In the genomic region with DNA sequence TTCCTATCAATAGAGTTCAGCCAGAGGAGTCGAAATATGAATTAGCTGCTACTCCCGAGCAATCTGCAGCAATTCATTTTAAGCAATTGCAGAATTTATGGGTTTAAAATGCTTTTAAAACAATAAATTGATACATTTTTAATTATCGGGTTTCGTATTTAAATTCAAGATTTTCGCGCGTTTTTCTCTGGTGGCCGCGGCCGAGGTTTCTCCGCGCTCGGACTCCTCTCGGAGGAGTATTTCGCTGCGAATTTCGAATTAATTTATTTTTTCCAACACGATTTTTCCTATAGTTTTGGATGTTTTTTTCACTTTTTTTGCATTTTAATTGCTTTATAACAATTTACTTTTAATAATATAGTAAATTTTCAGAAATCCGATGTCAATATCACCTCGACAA, we compare ENCODE assay signal across 3 worm cellular contexts.
TF ChIP-seq lines count a peak whose summit lies in the region.

A gene (plus strand): TSS at position 373 of the 400 bp plus-strand sequence.

TF ChIP-seq in whole organism, L1 larva, 84 proteins besides CTCF, POLR2A, EP300 and RAD21 (continued from another document and continues in another):
- peak; percentile 96 for TF ChIP-seq dsc-1 (tag; optimal IDR thresholded peaks at IDR 0.05; lab: Kevin White, UChicago)
- TF ChIP-seq nhr-12 (tag; optimal IDR thresholded peaks at IDR 0.05; lab: Kevin White, UChicago), result no peak
- TF ChIP-seq isw-1 (GFP tag; IDR thresholded peaks at IDR 0.05; lab: Robert Waterston, UW), result peak; percentile 82
- no peak for TF ChIP-seq nhr-28 (tag; optimal IDR thresholded peaks at IDR 0.05; lab: Kevin White, UChicago)
- peak; percentile 79 for TF ChIP-seq efl-3 (GFP tag; optimal IDR thresholded peaks at IDR 0.05; lab: Kevin White, UChicago)
- peak; percentile 74 for TF ChIP-seq vab-15 (tag; optimal IDR thresholded peaks at IDR 0.05; lab: Kevin White, UChicago)
- peak; percentile 58 for TF ChIP-seq ztf-4 (tag; optimal IDR thresholded peaks at IDR 0.05; lab: Kevin White, UChicago)
- TF ChIP-seq hlh-4 (tag; optimal IDR thresholded peaks at IDR 0.05; lab: Kevin White, UChicago), result peak; percentile 82
- no peak for TF ChIP-seq C34B4.2 (tag; optimal IDR thresholded peaks at IDR 0.05; lab: Kevin White, UChicago)
- TF ChIP-seq lin-15B (tag; optimal IDR thresholded peaks at IDR 0.05; lab: Kevin White, UChicago), result peak; percentile 64
- peak in 1 of 2 experiments; percentile 47 for TF ChIP-seq mdl-1 (tag; optimal IDR thresholded peaks at IDR 0.05; lab: Kevin White, UChicago)
- TF ChIP-seq nhr-11 (tag; optimal IDR thresholded peaks at IDR 0.05; lab: Kevin White, UChicago), result peak; percentile 25
- TF ChIP-seq pax-3 (tag; optimal IDR thresholded peaks at IDR 0.05; lab: Kevin White, UChicago), result peak; percentile 94
- no peak for TF ChIP-seq nhr-84 (tag; optimal IDR thresholded peaks at IDR 0.05; lab: Kevin White, UChicago)
- TF ChIP-seq elt-3 (tag; optimal IDR thresholded peaks at IDR 0.05; lab: Kevin White, UChicago), result peak in 2 of 6 experiments; percentile 29 to 87
- TF ChIP-seq alr-1 (tag; optimal IDR thresholded peaks at IDR 0.05; lab: Kevin White, UChicago; ENCODE audit: borderline replicate concordance), result no peak
- TF ChIP-seq lin-39 (tag; optimal IDR thresholded peaks at IDR 0.05; lab: Kevin White, UChicago), result peak; percentile 78
- peak; percentile 95 for TF ChIP-seq nhr-71 (tag; optimal IDR thresholded peaks at IDR 0.05; lab: Kevin White, UChicago)
- no peak for TF ChIP-seq ces-1 (GFP tag; optimal IDR thresholded peaks at IDR 0.05; lab: Kevin White, UChicago)
- no peak for TF ChIP-seq tlp-1 (tag; optimal IDR thresholded peaks at IDR 0.05; lab: Kevin White, UChicago)
- peak; percentile 97 for TF ChIP-seq nhr-90 (tag; optimal IDR thresholded peaks at IDR 0.05; lab: Kevin White, UChicago; ENCODE audit: poor library complexity)
- TF ChIP-seq egl-13 (tag; optimal IDR thresholded peaks at IDR 0.05; lab: Kevin White, UChicago), result peak; percentile 94
- peak; percentile 95 to 98 (median 97) for TF ChIP-seq dpl-1 (GFP tag; optimal IDR thresholded peaks at IDR 0.05; lab: Kevin White, UChicago)
- TF ChIP-seq elt-2 (tag; optimal IDR thresholded peaks at IDR 0.05; lab: Kevin White, UChicago), result peak; percentile 81
- TF ChIP-seq mef-2 (tag; optimal IDR thresholded peaks at IDR 0.05; lab: Kevin White, UChicago), result no peak
- TF ChIP-seq efl-1 (optimal IDR thresholded peaks at IDR 0.05; lab: Kevin White, UChicago), result peak; percentile 97 to 98
- peak; percentile 97 to 100 for TF ChIP-seq efl-1 (GFP tag; optimal IDR thresholded peaks at IDR 0.05 in 1 of 2; lab: Kevin White, UChicago)
- TF ChIP-seq unc-30 (tag; optimal IDR thresholded peaks at IDR 0.05; lab: Kevin White, UChicago), result no peak
- TF ChIP-seq lin-13 (GFP tag; optimal IDR thresholded peaks at IDR 0.05; lab: Kevin White, UChicago), result peak; percentile 66
- peak; percentile 94 for TF ChIP-seq sox-4 (tag; optimal IDR thresholded peaks at IDR 0.05; lab: Kevin White, UChicago)
- TF ChIP-seq ztf-11 (tag; optimal IDR thresholded peaks at IDR 0.05; lab: Kevin White, UChicago), result peak in 1 of 2 experiments; percentile 98
- no peak for TF ChIP-seq fos-1 (tag; optimal IDR thresholded peaks at IDR 0.05; lab: Kevin White, UChicago)
- TF ChIP-seq ets-5 (GFP tag; IDR thresholded peaks at IDR 0.05; lab: Robert Waterston, UW), result no peak
- peak; percentile 85 for TF ChIP-seq sup-37 (GFP tag; optimal IDR thresholded peaks at IDR 0.05; lab: Kevin White, UChicago)
- peak; percentile 76 for TF ChIP-seq C16A3.4 (tag; optimal IDR thresholded peaks at IDR 0.05; lab: Kevin White, UChicago)
- TF ChIP-seq F16B12.6 (tag; optimal IDR thresholded peaks at IDR 0.05; lab: Kevin White, UChicago), result peak; percentile 15
- TF ChIP-seq nhr-20 (tag; optimal IDR thresholded peaks at IDR 0.05; lab: Kevin White, UChicago), result peak; percentile 92
- peak; percentile 80 for TF ChIP-seq zip-4 (GFP tag; optimal IDR thresholded peaks at IDR 0.05; lab: Kevin White, UChicago)
- TF ChIP-seq swsn-7 (tag; optimal IDR thresholded peaks at IDR 0.05; lab: Kevin White, UChicago), result peak; percentile 89
- TF ChIP-seq hpl-2 (GFP tag; optimal IDR thresholded peaks at IDR 0.05; lab: Kevin White, UChicago), result no peak
- TF ChIP-seq pag-3 (tag; optimal IDR thresholded peaks at IDR 0.05; lab: Kevin White, UChicago; ENCODE audit: borderline replicate concordance, insufficient read depth), result no peak

TF ChIP-seq in whole organism, L3 larva, 47 proteins besides CTCF, POLR2A, EP300 and RAD21 (continued from another document):
- TF ChIP-seq ZK546.5 (tag; optimal IDR thresholded peaks at IDR 0.05; lab: Kevin White, UChicago), result no peak
- TF ChIP-seq snpc-4 (tag; optimal IDR thresholded peaks at IDR 0.05; lab: Kevin White, UChicago), result peak; percentile 88
- TF ChIP-seq nhr-25 (tag; optimal IDR thresholded peaks at IDR 0.05; lab: Kevin White, UChicago), result peak; percentile 45
- no peak for TF ChIP-seq jun-1 (tag; optimal IDR thresholded peaks at IDR 0.05; lab: Kevin White, UChicago)
- TF ChIP-seq ceh-28 (tag; optimal IDR thresholded peaks at IDR 0.05; lab: Kevin White, UChicago), result peak; percentile 16
- TF ChIP-seq egl-27 (tag; optimal IDR thresholded peaks at IDR 0.05; lab: Kevin White, UChicago), result no peak
- TF ChIP-seq zag-1 (tag; optimal IDR thresholded peaks at IDR 0.05; lab: Kevin White, UChicago), result no peak
- TF ChIP-seq mml-1 (tag; optimal IDR thresholded peaks at IDR 0.05; lab: Kevin White, UChicago), result no peak
- TF ChIP-seq nhr-76 (tag; optimal IDR thresholded peaks at IDR 0.05; lab: Kevin White, UChicago), result no peak
- TF ChIP-seq nhr-43 (tag; optimal IDR thresholded peaks at IDR 0.05; lab: Kevin White, UChicago; ENCODE audit: poor library complexity, severe bottlenecking), result peak; percentile 90
- no peak for TF ChIP-seq daf-12 (tag; optimal IDR thresholded peaks at IDR 0.05; lab: Kevin White, UChicago)
- peak; percentile 83 for TF ChIP-seq nfya-1 (tag; optimal IDR thresholded peaks at IDR 0.05; lab: Kevin White, UChicago; ENCODE audit: insufficient read depth)
- no peak for TF ChIP-seq tbx-2 (tag; optimal IDR thresholded peaks at IDR 0.05; lab: Kevin White, UChicago)
- no peak for TF ChIP-seq sea-2 (GFP tag; optimal IDR thresholded peaks at IDR 0.05; lab: Kevin White, UChicago)
- TF ChIP-seq nhr-23 (tag; optimal IDR thresholded peaks at IDR 0.05; lab: Kevin White, UChicago), result peak; percentile 81
- no peak for TF ChIP-seq nhr-237 (tag; optimal IDR thresholded peaks at IDR 0.05; lab: Kevin White, UChicago)
- TF ChIP-seq lsy-12 (tag; optimal IDR thresholded peaks at IDR 0.05; lab: Kevin White, UChicago), result peak; percentile 73
- TF ChIP-seq ama-1 (optimal IDR thresholded peaks at IDR 0.05; lab: Kevin White, UChicago), result no peak

TF ChIP-seq in whole organism, young adult, 124 proteins besides CTCF, POLR2A, EP300 and RAD21 (continued from another document and continues in another):
- TF ChIP-seq B0261.1 (tag; optimal IDR thresholded peaks at IDR 0.05; lab: Kevin White, UChicago) (peak; percentile 15), hlh-12 (tag; optimal IDR thresholded peaks at IDR 0.05; lab: Kevin White, UChicago) (no peak), athp-1 (tag; optimal IDR thresholded peaks at IDR 0.05; lab: Kevin White, UChicago) (peak; percentile 42), T07F8.4 (tag; optimal IDR thresholded peaks at IDR 0.05; lab: Kevin White, UChicago) (no peak), ceh-79 (tag; optimal IDR thresholded peaks at IDR 0.05; lab: Kevin White, UChicago) (no peak), let-607 (tag; optimal IDR thresholded peaks at IDR 0.05; lab: Kevin White, UChicago) (peak in 1 of 2 experiments; percentile 46), repo-1 (tag; optimal IDR thresholded peaks at IDR 0.05; lab: Kevin White, UChicago) (no peak), lin-54 (GFP tag; optimal IDR thresholded peaks at IDR 0.05; lab: Kevin White, UChicago) (peak; percentile 89), hlh-26 (GFP tag; conservative IDR thresholded peaks at IDR 0.05; lab: Robert Waterston, UW) (no peak), K11D2.4 (GFP tag; IDR thresholded peaks at IDR 0.05; lab: Robert Waterston, UW) (0 out of 2 replicates have a peak, but pooled peaks have one; percentile 37), unc-130 (GFP tag; optimal IDR thresholded peaks at IDR 0.05; lab: Kevin White, UChicago) (peak; percentile 53), somi-1 (GFP tag; optimal IDR thresholded peaks at IDR 0.05; lab: Kevin White, UChicago) (peak; percentile 2), ceh-40 (GFP tag; IDR thresholded peaks at IDR 0.05; lab: Robert Waterston, UW) (no peak), gei-17 (GFP tag; optimal IDR thresholded peaks at IDR 0.05; lab: Kevin White, UChicago) (no peak), him-1 (tag; optimal IDR thresholded peaks at IDR 0.05; lab: Kevin White, UChicago) (no peak), hmg-1.2 (GFP tag; IDR thresholded peaks at IDR 0.05; lab: Robert Waterston, UW) (no peak), B0336.3 (GFP tag; IDR thresholded peaks at IDR 0.05; lab: Robert Waterston, UW) (0 out of 2 replicates have a peak, but pooled peaks have one; percentile 29), lag-1 (GFP tag; IDR thresholded peaks at IDR 0.05; lab: Robert Waterston, UW) (no peak), bed-1 (GFP tag; IDR thresholded peaks at IDR 0.05; lab: Robert Waterston, UW) (no peak), die-1 (tag; optimal IDR thresholded peaks at IDR 0.05; lab: Kevin White, UChicago) (no peak), T26A5.8 (tag; optimal IDR thresholded peaks at IDR 0.05; lab: Kevin White, UChicago) (no peak), F49E8.2 (tag; optimal IDR thresholded peaks at IDR 0.05; lab: Kevin White, UChicago; ENCODE audit: insufficient read depth) (no peak), bed-2 (GFP tag; IDR thresholded peaks at IDR 0.05; lab: Robert Waterston, UW) (peak; percentile 89), lir-1 (GFP tag; conservative IDR thresholded peaks at IDR 0.05; lab: Robert Waterston, UW) (peak; percentile 60), lin-26 (GFP tag; IDR thresholded peaks at IDR 0.05; lab: Robert Waterston, UW) (no peak), dox-1 (GFP tag; IDR thresholded peaks at IDR 0.05; lab: Robert Waterston, UW) (peak; percentile 75), F52B5.7 (tag; optimal IDR thresholded peaks at IDR 0.05; lab: Kevin White, UChicago) (no peak), pbrm-1 (GFP tag; IDR thresholded peaks at IDR 0.05; lab: Robert Waterston, UW) (no peak), ztf-3 (GFP tag; optimal IDR thresholded peaks at IDR 0.05; lab: Kevin White, UChicago) (no peak), nfya-2 (GFP tag; IDR thresholded peaks at IDR 0.05; lab: Robert Waterston, UW) (no peak), cebp-2 (GFP tag; IDR thresholded peaks at IDR 0.05; lab: Robert Waterston, UW) (no peak), ZK185.1 (tag; optimal IDR thresholded peaks at IDR 0.05; lab: Kevin White, UChicago; ENCODE audit: poor library complexity, severe bottlenecking) (peak; percentile 90), Y95B8A.8 (GFP tag; IDR thresholded peaks at IDR 0.05; lab: Robert Waterston, UW) (no peak), fkh-3 (tag; optimal IDR thresholded peaks at IDR 0.05; lab: Kevin White, UChicago) (no peak), ceh-91 (GFP tag; IDR thresholded peaks at IDR 0.05; lab: Robert Waterston, UW) (peak; percentile 52), Y79H2A.3 (GFP tag; conservative IDR thresholded peaks at IDR 0.05; lab: Robert Waterston, UW) (no peak), F57A8.1 (GFP tag; optimal IDR thresholded peaks at IDR 0.05; lab: Kevin White, UChicago) (no peak), F22D6.2 (tag; optimal IDR thresholded peaks at IDR 0.05; lab: Kevin White, UChicago) (peak; percentile 36), akir-1 (GFP tag; optimal IDR thresholded peaks at IDR 0.05; lab: Kevin White, UChicago) (peak; percentile 61), rec-8 (tag; optimal IDR thresholded peaks at IDR 0.05; lab: Kevin White, UChicago) (peak in 1 of 2 experiments; percentile 40), egl-44 (GFP tag; IDR thresholded peaks at IDR 0.05; lab: Robert Waterston, UW) (peak; percentile 17; the same call in 1 of the 2 replicates), ztf-6 (GFP tag; IDR thresholded peaks at IDR 0.05; lab: Robert Waterston, UW) (no peak), ets-4 (GFP tag; optimal IDR thresholded peaks at IDR 0.05; lab: Kevin White, UChicago) (no peak), egl-18 (GFP tag; IDR thresholded peaks at IDR 0.05; lab: Robert Waterston, UW) (no peak), efl-1 (GFP tag; optimal IDR thresholded peaks at IDR 0.05; lab: Kevin White, UChicago) (peak; percentile 73), rcor-1 (GFP tag; IDR thresholded peaks at IDR 0.05; lab: Robert Waterston, UW) (peak; percentile 70), hmg-20 (GFP tag; IDR thresholded peaks at IDR 0.05; lab: Robert Waterston, UW) (peak; percentile 62; the same call in 1 of the 2 replicates), B0035.1 (tag; optimal IDR thresholded peaks at IDR 0.05; lab: Kevin White, UChicago) (no peak), nfyb-1 (GFP tag; IDR thresholded peaks at IDR 0.05; lab: Robert Waterston, UW) (no peak), mes-4 (tag; optimal IDR thresholded peaks at IDR 0.05; lab: Kevin White, UChicago) (no peak), F10E7.11 (tag; optimal IDR thresholded peaks at IDR 0.05; lab: Kevin White, UChicago) (no peak), lin-35 (GFP tag; optimal IDR thresholded peaks at IDR 0.05; lab: Kevin White, UChicago) (peak; percentile 16 to 90 (median 30)), let-526 (GFP tag; IDR thresholded peaks at IDR 0.05; lab: Robert Waterston, UW) (0 out of 2 replicates have a peak, but pooled peaks have one; percentile 51), egrh-3 (GFP tag; IDR thresholded peaks at IDR 0.05; lab: Robert Waterston, UW) (0 out of 2 replicates have a peak, but pooled peaks have one; percentile 42), tlf-1 (GFP tag; optimal IDR thresholded peaks at IDR 0.05; lab: Kevin White, UChicago) (no peak), C06A6.2 (GFP tag; conservative IDR thresholded peaks at IDR 0.05; lab: Robert Waterston, UW) (no peak; the same call in 1 of the 2 replicates), hrde-1 (tag; optimal IDR thresholded peaks at IDR 0.05; lab: Kevin White, UChicago; ENCODE audit: borderline replicate concordance) (no peak), ztf-18 (tag; optimal IDR thresholded peaks at IDR 0.05; lab: Kevin White, UChicago) (no peak), ekl-4 (GFP tag; IDR thresholded peaks at IDR 0.05; lab: Robert Waterston, UW) (no peak), F33H1.4 (GFP tag; IDR thresholded peaks at IDR 0.05; lab: Robert Waterston, UW) (peak; percentile 51), snpc-1.3 (tag; optimal IDR thresholded peaks at IDR 0.05; lab: Kevin White, UChicago; ENCODE audit: insufficient read depth) (peak; percentile 39), F39B2.1 (GFP tag; IDR thresholded peaks at IDR 0.05; lab: Robert Waterston, UW) (no peak), snpc-1.1 (tag; optimal IDR thresholded peaks at IDR 0.05; lab: Kevin White, UChicago; ENCODE audit: insufficient read depth) (no peak), sea-2 (GFP tag; IDR thresholded peaks at IDR 0.05; lab: Robert Waterston, UW) (no peak), atf-7 (tag; optimal IDR thresholded peaks at IDR 0.05; lab: Kevin White, UChicago) (no peak), madf-6 (GFP tag; IDR thresholded peaks at IDR 0.05; lab: Robert Waterston, UW) (peak; percentile 82), attf-6 (GFP tag; IDR thresholded peaks at IDR 0.05; lab: Robert Waterston, UW) (peak; percentile 76), nhr-27 (tag; optimal IDR thresholded peaks at IDR 0.05; lab: Kevin White, UChicago) (no peak), B0019.2 (GFP tag; conservative IDR thresholded peaks at IDR 0.05; lab: Robert Waterston, UW) (no peak), F57C9.4 (tag; optimal IDR thresholded peaks at IDR 0.05; lab: Kevin White, UChicago) (no peak), lin-40 (tag; optimal IDR thresholded peaks at IDR 0.05; lab: Kevin White, UChicago) (no peak), nhr-120 (GFP tag; IDR thresholded peaks at IDR 0.05; lab: Robert Waterston, UW) (no peak), xnd-1 (tag; optimal IDR thresholded peaks at IDR 0.05; lab: Kevin White, UChicago) (peak; percentile 6), nhr-90 (tag; optimal IDR thresholded peaks at IDR 0.05; lab: Kevin White, UChicago) (no peak), attf-5 (GFP tag; optimal IDR thresholded peaks at IDR 0.05; lab: Kevin White, UChicago) (no peak)
